Fruit fly (Drosophila melanogaster): ENCODE data around the gene CG1239.

DNA sequence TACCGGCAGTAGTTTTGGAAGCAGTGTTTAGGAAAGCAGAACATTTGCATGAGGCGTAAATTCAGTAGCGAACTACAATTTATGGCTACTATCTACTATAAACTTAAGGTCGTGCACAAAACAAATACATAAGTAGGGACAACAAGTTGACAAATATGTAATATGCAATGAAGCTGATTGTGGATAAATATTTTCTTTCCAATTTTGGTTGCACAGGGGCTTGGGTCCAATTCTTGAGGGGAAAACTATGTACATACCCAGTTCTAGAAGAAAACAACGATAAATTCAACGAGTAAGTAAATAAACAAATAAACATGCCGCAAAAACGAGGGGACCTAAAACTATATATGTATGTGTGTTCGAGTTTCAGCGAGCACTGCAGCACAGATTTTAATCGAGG is 27.7 kb downstream of the CG1239 start:
- TF ChIP-seq CG32006 (GFP tag; optimal IDR thresholded peaks at IDR 0.05) (no peak), Met (GFP tag; optimal IDR thresholded peaks at IDR 0.05) (no peak), CG6854 (GFP tag; optimal IDR thresholded peaks at IDR 0.05) (no peak), CG16779 (tag; optimal IDR thresholded peaks at IDR 0.05) (no peak), vri (GFP tag; optimal IDR thresholded peaks at IDR 0.05) (no peak), dsx (GFP tag; optimal IDR thresholded peaks at IDR 0.05; ENCODE audit: poor library complexity, severe bottlenecking) (no peak), OdsH (GFP tag; optimal IDR thresholded peaks at IDR 0.05) (no peak), CG9139 (GFP tag; optimal IDR thresholded peaks at IDR 0.05) (no peak), Sox102F (GFP tag; optimal IDR thresholded peaks at IDR 0.05) (no peak), Gug (GFP tag; IDR thresholded peaks at IDR 0.05) (no peak), fd59A (GFP tag; optimal IDR thresholded peaks at IDR 0.05) (no peak)
